Worm (Caenorhabditis elegans): ENCODE measurements around the gene K09C6.10.
"Not testable (repeated sequence)": the region's sequence is repeated elsewhere in the genome, so short reads cannot be mapped to it uniquely, and the experiment has no call there.

The K09C6.10 gene

ce11 chrV:817182-817581, 22.0 kb upstream of the K09C6.10 start, which contains the start of gene R13D11.1:
Gene R13D11.1 (plus strand): TSS chrV:817482.
- TF ChIP-seq sptf-2 (GFP tag; optimal IDR thresholded peaks at IDR 0.05) (no peak), somi-1 (GFP tag; optimal IDR thresholded peaks at IDR 0.05) (no peak), attf-5 (GFP tag; optimal IDR thresholded peaks at IDR 0.05) (no peak), nhr-179 (tag; optimal IDR thresholded peaks at IDR 0.05) (no peak), rcor-1 (GFP tag; IDR thresholded peaks at IDR 0.05) (no peak), Y95B8A.8 (GFP tag; IDR thresholded peaks at IDR 0.05) (no peak), madf-10 (tag; optimal IDR thresholded peaks at IDR 0.05) (no peak), snpc-3.4 (tag; optimal IDR thresholded peaks at IDR 0.05) (no peak), mcd-1 (GFP tag; IDR thresholded peaks at IDR 0.05) (no peak), F23B12.7 (tag; optimal IDR thresholded peaks at IDR 0.05; ENCODE audit: insufficient read depth) (no peak), B0336.3 (GFP tag; IDR thresholded peaks at IDR 0.05) (no peak), ceh-100 (GFP tag; IDR thresholded peaks at IDR 0.05) (no peak), hmg-1.2 (GFP tag; IDR thresholded peaks at IDR 0.05) (no peak)

- TF ChIP-seq lin-40 (tag; optimal IDR thresholded peaks at IDR 0.05); cebp-1 (GFP tag; IDR thresholded peaks at IDR 0.05); cebp-1 (tag; optimal IDR thresholded peaks at IDR 0.05); hmg-20 (GFP tag; IDR thresholded peaks at IDR 0.05): not testable (repeated sequence)
These were observed 18.6 kb upstream of the K09C6.10 start, which contains the start of gene srx-32 for ce11 chrV:820629-821028. Gene srx-32 (minus strand): TSS chrV:820729.

- not testable (repeated sequence) for TF ChIP-seq F57C9.4 (tag; optimal IDR thresholded peaks at IDR 0.05); attf-5 (GFP tag; optimal IDR thresholded peaks at IDR 0.05); C17E4.6 (GFP tag; IDR thresholded peaks at IDR 0.05)
These were observed 16.3 kb upstream of the K09C6.10 start, which contains the start of gene srx-31 for ce11 chrV:822922-823321. Gene srx-31 (minus strand): TSS chrV:823022.

- no peak for TF ChIP-seq nfya-1 (tag; optimal IDR thresholded peaks at IDR 0.05; ENCODE audit: borderline replicate concordance, insufficient read depth)
- no peak for TF ChIP-seq F10E7.11 (tag; optimal IDR thresholded peaks at IDR 0.05)
- TF ChIP-seq ceh-91 (GFP tag; IDR thresholded peaks at IDR 0.05), result no peak
- no peak for TF ChIP-seq ceh-79 (tag; optimal IDR thresholded peaks at IDR 0.05)
- TF ChIP-seq let-607 (tag; optimal IDR thresholded peaks at IDR 0.05), result no peak
- no peak for TF ChIP-seq sdz-38 (tag; optimal IDR thresholded peaks at IDR 0.05)
- TF ChIP-seq B0261.1 (tag; optimal IDR thresholded peaks at IDR 0.05), result no peak
- TF ChIP-seq hlh-26 (GFP tag; conservative IDR thresholded peaks at IDR 0.05), result no peak
- TF ChIP-seq nfyb-1 (GFP tag; IDR thresholded peaks at IDR 0.05), result no peak
- no peak for TF ChIP-seq nhr-27 (tag; optimal IDR thresholded peaks at IDR 0.05)
These were observed 13.1 kb upstream of the K09C6.10 start, which contains the start of gene F41H8.2 for ce11 chrV:826097-826496. Gene F41H8.2 (plus strand): TSS chrV:826397.

ce11 chrV:833368-833767, 5.9 kb upstream of the K09C6.10 start, which contains the start of gene F41H8.1:
Gene F41H8.1 (plus strand): TSS chrV:833668.
- TF ChIP-seq gei-17 (GFP tag; optimal IDR thresholded peaks at IDR 0.05) (no peak), die-1 (tag; optimal IDR thresholded peaks at IDR 0.05) (no peak), ekl-4 (GFP tag; IDR thresholded peaks at IDR 0.05) (no peak), attf-6 (GFP tag; IDR thresholded peaks at IDR 0.05) (no peak)
